Worm (Caenorhabditis elegans) whole organism, mixed stage, embryonic: Measurements from ENCODE around the gene ssp-10.

Source experiments
- M03D4.4 ChIP-seq: sonication (generic microtip); optimal IDR thresholded peaks from 2 replicates; lab custom pipeline; 2017; ENCODE audit warnings: mild to moderate bottlenecking, missing genetic modification characterization, missing compliant biosample characterization
- blmp-1 ChIP-seq: fragments of 150-350 bp; optimal IDR thresholded peaks from 2 replicates; lab custom pipeline; 2014; ENCODE audit warnings: missing biosample characterization, missing genetic modification characterization
- ceh-39 ChIP-seq: fragments of 150-350 bp; optimal IDR thresholded peaks from 2 replicates; lab custom pipeline; 2014; ENCODE audit warnings: missing biosample characterization, missing genetic modification characterization
- ceh-43 ChIP-seq: fragments of 200-800 bp; sonication (Bioruptor generic); optimal IDR thresholded peaks from 2 replicates; lab custom pipeline; 2018; ENCODE audit warnings: mild to moderate bottlenecking, missing genetic modification characterization, moderate library complexity, missing compliant biosample characterization
- ceh-83 ChIP-seq: fragments of 200-800 bp; sonication (Bioruptor generic); optimal IDR thresholded peaks from 2 replicates; lab custom pipeline; 2018; ENCODE audit warnings: mild to moderate bottlenecking, missing genetic modification characterization, missing compliant biosample characterization
- ces-1 ChIP-seq: fragments of 150-350 bp; optimal IDR thresholded peaks from 2 replicates; lab custom pipeline; 2014; ENCODE audit warnings: missing biosample characterization, missing genetic modification reagents, missing genetic modification characterization
- cnd-1 ChIP-seq: fragments of 200-800 bp; sonication (Bioruptor generic); optimal IDR thresholded peaks from 2 replicates; lab custom pipeline; 2018; ENCODE audit warnings: mild to moderate bottlenecking, missing genetic modification characterization, missing compliant biosample characterization
- drap-1 ChIP-seq: fragments of 200-800 bp; sonication (Bioruptor generic); optimal IDR thresholded peaks from 3 replicates; lab custom pipeline; 2018; ENCODE audit warnings: mild to moderate bottlenecking, missing genetic modification characterization, missing compliant biosample characterization
- elt-1 ChIP-seq: sonication (generic microtip); optimal IDR thresholded peaks from 2 replicates; lab custom pipeline; 2017; ENCODE audit warnings: missing genetic modification characterization, mild to moderate bottlenecking, missing compliant biosample characterization, antibody characterized with exemption, moderate library complexity, borderline replicate concordance; ENCODE audit not compliant: insufficient read depth
- elt-3 ChIP-seq: fragments of 150-350 bp; optimal IDR thresholded peaks from 2 replicates; lab custom pipeline; 2014; ENCODE audit warnings: missing biosample characterization, missing genetic modification characterization
- flh-1 ChIP-seq: fragments of 200-800 bp; sonication (Bioruptor generic); optimal IDR thresholded peaks from 2 replicates; lab custom pipeline; 2018; ENCODE audit warnings: mild to moderate bottlenecking, missing genetic modification characterization, moderate library complexity, missing compliant biosample characterization
- hlh-1 ChIP-seq: fragments of 150-350 bp; optimal IDR thresholded peaks from 2 replicates; lab custom pipeline; 2014; ENCODE audit warnings: missing biosample characterization, missing genetic modification reagents, missing genetic modification characterization
- lin-13 ChIP-seq: fragments of 150-350 bp; optimal IDR thresholded peaks from 2 replicates; lab custom pipeline; 2014; ENCODE audit warnings: missing biosample characterization, missing genetic modification characterization
- lin-32 ChIP-seq: fragments of 200-800 bp; sonication (Bioruptor generic); optimal IDR thresholded peaks from 2 replicates; lab custom pipeline; 2018; ENCODE audit warnings: mild to moderate bottlenecking, missing genetic modification characterization, missing compliant biosample characterization
- lsy-2 ChIP-seq: fragments of 150-350 bp; optimal IDR thresholded peaks from 2 replicates; lab custom pipeline; 2014; ENCODE audit warnings: missing biosample characterization, missing genetic modification characterization
- mab-5 ChIP-seq: fragments of 150-350 bp; optimal IDR thresholded peaks from 2 replicates; lab custom pipeline; 2014; ENCODE audit warnings: missing biosample characterization, missing genetic modification characterization
- mep-1 ChIP-seq: fragments of 150-350 bp; optimal IDR thresholded peaks from 2 replicates; lab custom pipeline; 2017; ENCODE audit warnings: missing biosample characterization, missing genetic modification reagents, missing genetic modification characterization, inconsistent platforms
- mls-2 ChIP-seq: sonication (generic microtip); optimal IDR thresholded peaks from 2 replicates; lab custom pipeline; 2016; ENCODE audit warnings: mild to moderate bottlenecking, missing genetic modification characterization, moderate library complexity, missing compliant biosample characterization
- nhr-12 ChIP-seq: fragments of 150-350 bp; optimal IDR thresholded peaks from 2 replicates; lab custom pipeline; 2014; ENCODE audit warnings: missing biosample characterization, missing genetic modification characterization
- nhr-2 ChIP-seq: fragments of 150-350 bp; optimal IDR thresholded peaks from 2 replicates; lab custom pipeline; 2014; ENCODE audit warnings: missing biosample characterization, missing genetic modification characterization
- nhr-237 ChIP-seq: fragments of 150-350 bp; optimal IDR thresholded peaks from 2 replicates; lab custom pipeline; 2014; ENCODE audit warnings: missing biosample characterization, missing genetic modification characterization
- nhr-28 ChIP-seq: fragments of 150-350 bp; optimal IDR thresholded peaks from 2 replicates; lab custom pipeline; 2014; ENCODE audit warnings: missing biosample characterization, missing genetic modification characterization
- pha-4 ChIP-seq: fragments of 150-350 bp; optimal IDR thresholded peaks from 2 replicates; lab custom pipeline; 2018; ENCODE audit warnings: missing biosample characterization, missing genetic modification reagents, missing genetic modification characterization
- sptf-1 ChIP-seq: sonication (generic microtip); optimal IDR thresholded peaks from 2 replicates; lab custom pipeline; 2017; ENCODE audit warnings: mild to moderate bottlenecking, missing genetic modification characterization, moderate library complexity, missing compliant biosample characterization
- tbx-8 ChIP-seq: fragments of 200-800 bp; sonication (Bioruptor generic); optimal IDR thresholded peaks from 2 replicates; lab custom pipeline; 2018; ENCODE audit warnings: mild to moderate bottlenecking, missing genetic modification characterization, moderate library complexity, missing compliant biosample characterization
- unc-120 ChIP-seq: sonication (generic microtip); optimal IDR thresholded peaks from 2 replicates; lab custom pipeline; 2017; ENCODE audit warnings: missing genetic modification characterization, missing compliant biosample characterization; ENCODE audit not compliant: poor library complexity, severe bottlenecking
- unc-39 ChIP-seq: fragments of 150-350 bp; optimal IDR thresholded peaks from 2 replicates; lab custom pipeline; 2014; ENCODE audit warnings: missing biosample characterization, missing genetic modification characterization
- unc-62 ChIP-seq: fragments of 150-350 bp; optimal IDR thresholded peaks from 2 replicates; lab custom pipeline; 2014; ENCODE audit warnings: missing biosample characterization, missing genetic modification reagents, missing genetic modification characterization
- zip-8 ChIP-seq: fragments of 150-350 bp; optimal IDR thresholded peaks from 2 replicates; lab custom pipeline; 2014; ENCODE audit warnings: missing biosample characterization, missing genetic modification characterization
- ztf-11 ChIP-seq: fragments of 150-350 bp; optimal IDR thresholded peaks from 2 replicates; lab custom pipeline; 2014; ENCODE audit warnings: missing biosample characterization, missing genetic modification characterization

The ssp-10 gene

ce11 chrIV:9857952-9858488, 7.2 kb upstream of the ssp-10 start, which contains the start of gene npp-1:
npp-1 (plus strand) TSS chrIV:9858488.
- TF ChIP-seq ceh-39 (tag; lab: Kevin White, UChicago) = peak; percentile 67
- no peak for TF ChIP-seq unc-39
- no peak for TF ChIP-seq unc-120 (tag; lab: Kevin White, UChicago)
- TF ChIP-seq lsy-2 (tag; lab: Kevin White, UChicago) = peak; percentile 21
- no peak for TF ChIP-seq mab-5
- TF ChIP-seq mep-1 (tag; lab: Kevin White, UChicago) = peak; percentile 64

- TF ChIP-seq ceh-39 (tag; lab: Kevin White, UChicago) (no peak), ceh-43 (GFP tag; lab: Kevin White, UChicago) (no peak), flh-1 (GFP tag; lab: Kevin White, UChicago) (no peak), sptf-1 (no peak), mls-2 (tag; lab: Kevin White, UChicago) (no peak), lin-13 (tag; lab: Kevin White, UChicago) (no peak), unc-62 (no peak), lsy-2 (tag; lab: Kevin White, UChicago) (no peak), nhr-12 (tag; lab: Kevin White, UChicago) (no peak), drap-1 (GFP tag; lab: Kevin White, UChicago) (no peak), hlh-1 (tag; lab: Kevin White, UChicago) (no peak), blmp-1 (tag; lab: Kevin White, UChicago) (no peak), pha-4 (tag; lab: Kevin White, UChicago) (no peak), mep-1 (tag; lab: Kevin White, UChicago) (no peak), zip-8 (tag; lab: Kevin White, UChicago) (no peak), mab-5 (no peak), unc-120 (tag; lab: Kevin White, UChicago) (no peak), ceh-83 (GFP tag; lab: Kevin White, UChicago) (no peak), elt-1 (tag; lab: Kevin White, UChicago) (no peak)
Measured at ce11 chrIV:9855712-9856111, 4.9 kb upstream of the ssp-10 start, which contains the start of gene K07F5.12. K07F5.12 (plus strand) TSS chrIV:9856012.

ce11 chrIV:9854952-9855351, 4.1 kb upstream of the ssp-10 start:
- TF ChIP-seq pha-4 (tag; lab: Kevin White, UChicago) = no peak
- TF ChIP-seq M03D4.4 (tag; lab: Kevin White, UChicago) = no peak
- no peak for TF ChIP-seq ceh-83 (GFP tag; lab: Kevin White, UChicago)
- no peak for TF ChIP-seq sptf-1

- TF ChIP-seq hlh-1 (tag; lab: Kevin White, UChicago) = no peak
- TF ChIP-seq lin-32 = peak; percentile 62
Measured at ce11 chrIV:9852818-9853466, 2.1 kb upstream of the ssp-10 start.

- TF ChIP-seq blmp-1 (tag; lab: Kevin White, UChicago) (no peak), ces-1 (GFP tag; lab: Kevin White, UChicago) (no peak), nhr-28 (no peak), ceh-39 (tag; lab: Kevin White, UChicago) (no peak), mab-5 (no peak), lin-13 (tag; lab: Kevin White, UChicago) (no peak), nhr-237 (tag; lab: Kevin White, UChicago) (no peak), drap-1 (GFP tag; lab: Kevin White, UChicago) (no peak), ztf-11 (no peak), tbx-8 (GFP tag; lab: Kevin White, UChicago) (no peak), zip-8 (tag; lab: Kevin White, UChicago) (no peak), nhr-2 (no peak), flh-1 (GFP tag; lab: Kevin White, UChicago) (no peak), lsy-2 (tag; lab: Kevin White, UChicago) (no peak), elt-3 (tag; lab: Kevin White, UChicago) (no peak), cnd-1 (tag; lab: Kevin White, UChicago) (no peak), pha-4 (tag; lab: Kevin White, UChicago) (no peak), elt-1 (tag; lab: Kevin White, UChicago) (no peak), unc-120 (tag; lab: Kevin White, UChicago) (no peak)
- TF ChIP-seq, all 35 proteins: peak for 0
Measured at ce11 chrIV:9852250-9852649, 1.4 kb upstream of the ssp-10 start, which contains the start of gene ssq-1. ssq-1 (plus strand) TSS chrIV:9852550.
